Fruit fly (Drosophila melanogaster) whole organism: ENCODE data around the gene CG31391.

ENCODE experiments used
- pan ChIP-seq: fragments of >200 bp; optimal IDR thresholded peaks from 2 replicates; lab custom pipeline; 2017
- psq ChIP-seq: fragments of >200 bp; optimal IDR thresholded peaks from 2 replicates; lab custom pipeline; 2017
- usp ChIP-seq: fragments of >200 bp; optimal IDR thresholded peaks from 2 replicates; lab custom pipeline; 2017; ENCODE audit warnings: missing biosample characterization, missing genetic modification characterization, mixed read lengths

dm6 chr3R:10687312-10687711, 17.6 kb downstream of the CG31391 start:
- TF ChIP-seq pan (lab: Kevin White, UChicago) (no peak), usp (GFP tag; lab: Kevin White, UChicago) (no peak), psq (lab: Kevin White, UChicago) (no peak)
